Fruit fly (Drosophila melanogaster) Kc167 (cell line): ENCODE results near the gene CG46506.
"Not testable (repeated sequence)": the region's sequence is repeated elsewhere in the genome, so short reads cannot be mapped to it uniquely, and the experiment has no call there.

Experiments
- Myc ChIP-seq: fragments of >200 bp; optimal IDR thresholded peaks from 2 replicates; lab custom pipeline; 2017; ENCODE audit warnings: missing external identifiers
- Sin3A ChIP-seq: fragments of >200 bp; optimal IDR thresholded peaks from 2 replicates; lab custom pipeline; 2018; ENCODE audit warnings: missing external identifiers
- h ChIP-seq: fragments of >200 bp; optimal IDR thresholded peaks from 3 replicates; lab custom pipeline; 2018; ENCODE audit warnings: missing external identifiers
- insv ChIP-seq: fragments of >200 bp; optimal IDR thresholded peaks from 3 replicates; lab custom pipeline; 2018; ENCODE audit warnings: missing external identifiers
- psq ChIP-seq: fragments of >200 bp; optimal IDR thresholded peaks from 2 replicates; lab custom pipeline; 2017; ENCODE audit warnings: missing external identifiers
- ttk ChIP-seq: sonication (Bioruptor generic); optimal IDR thresholded peaks from 2 replicates; lab custom pipeline; 2017; ENCODE audit warnings: missing external identifiers

The CG46506 gene

dm6 chrX:22157587-22157986 lies at the start of gene CG46506:
TSS of gene CG46506 (plus strand) at chrX:22157887.
- TF ChIP-seq psq (lab: Kevin White, UChicago); h; ttk (lab: Kevin White, UChicago): not testable (repeated sequence)

dm6 chrX:22142758-22143157 lies 14.9 kb upstream of the CG46506 start, which contains the start of gene CG40813:
TSS of gene CG40813 (plus strand) at chrX:22143058.
- TF ChIP-seq insv, ttk, Sin3A (lab: Kevin White, UChicago): not testable (repeated sequence)

DNA sequence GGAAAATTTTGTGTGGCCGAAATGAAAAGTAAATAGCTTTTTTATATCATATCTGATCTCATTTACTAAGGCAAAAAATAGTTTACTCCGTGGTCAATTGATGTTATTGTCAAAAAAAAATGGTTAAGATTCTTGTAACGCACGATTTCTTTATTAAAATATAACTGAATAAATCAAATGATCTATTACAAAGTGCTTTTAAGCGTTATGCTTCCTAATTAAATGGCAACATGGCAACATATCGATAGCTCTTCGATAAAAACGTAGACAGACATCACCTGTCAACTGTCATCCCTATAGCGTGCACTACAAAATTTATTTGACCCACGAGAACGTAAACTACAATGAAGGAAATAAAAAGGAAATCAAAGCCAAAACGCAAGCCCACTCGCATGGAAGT lies 10.2 kb upstream of the CG46506 start, which contains the start of gene CG46504:
TSS of gene CG46504 (plus strand) at position 301 of the 400 bp plus-strand sequence.
- TF ChIP-seq h; ttk (lab: Kevin White, UChicago); psq (lab: Kevin White, UChicago): not testable (repeated sequence)

DNA sequence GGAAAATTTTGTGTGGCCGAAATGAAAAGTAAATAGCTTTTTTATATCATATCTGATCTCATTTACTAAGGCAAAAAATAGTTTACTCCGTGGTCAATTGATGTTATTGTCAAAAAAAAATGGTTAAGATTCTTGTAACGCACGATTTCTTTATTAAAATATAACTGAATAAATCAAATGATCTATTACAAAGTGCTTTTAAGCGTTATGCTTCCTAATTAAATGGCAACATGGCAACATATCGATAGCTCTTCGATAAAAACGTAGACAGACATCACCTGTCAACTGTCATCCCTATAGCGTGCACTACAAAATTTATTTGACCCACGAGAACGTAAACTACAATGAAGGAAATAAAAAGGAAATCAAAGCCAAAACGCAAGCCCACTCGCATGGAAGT lies 5.1 kb upstream of the CG46506 start, which contains the start of gene CG46505:
TSS of gene CG46505 (plus strand) at position 301 of the 400 bp plus-strand sequence.
- TF ChIP-seq insv (lab: Kevin White, UChicago); h; Sin3A (lab: Kevin White, UChicago): not testable (repeated sequence)

DNA sequence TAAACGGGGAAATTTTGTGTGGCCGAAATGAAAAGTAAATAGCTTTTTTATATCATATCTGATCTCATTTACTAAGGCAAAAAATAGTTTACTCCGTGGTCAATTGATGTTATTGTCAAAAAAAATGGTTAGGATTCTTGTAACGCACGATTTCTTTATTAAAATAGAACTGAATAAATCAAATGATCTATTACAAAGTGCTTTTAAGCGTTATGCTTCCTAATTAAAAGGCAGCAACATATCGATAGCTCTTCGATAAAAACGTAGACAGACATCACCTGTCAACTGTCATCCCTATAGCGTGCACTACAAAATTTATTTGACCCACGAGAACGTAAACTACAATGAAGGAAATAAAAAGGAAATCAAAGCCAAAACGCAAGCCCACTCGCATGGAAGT lies 4.9 kb downstream of the CG46506 start, which contains the start of gene CG46507:
TSS of gene CG46507 (plus strand) at position 301 of the 400 bp plus-strand sequence.
- not testable (repeated sequence) for TF ChIP-seq ttk (lab: Kevin White, UChicago); psq (lab: Kevin White, UChicago); Myc

DNA sequence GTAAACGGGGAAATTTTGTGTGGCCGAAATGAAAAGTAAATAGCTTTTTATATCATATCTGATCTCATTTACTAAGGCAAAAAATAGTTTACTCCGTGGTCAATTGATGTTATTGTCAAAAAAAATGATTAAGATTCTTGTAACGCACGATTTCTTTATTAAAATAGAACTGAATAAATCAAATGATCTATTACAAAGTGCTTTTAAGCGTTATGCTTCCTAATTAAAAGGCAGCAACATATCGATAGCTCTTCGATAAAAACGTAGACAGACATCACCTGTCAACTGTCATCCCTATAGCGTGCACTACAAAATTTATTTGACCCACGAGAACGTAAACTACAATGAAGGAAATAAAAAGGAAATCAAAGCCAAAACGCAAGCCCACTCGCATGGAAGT lies 9.7 kb downstream of the CG46506 start, which contains the start of gene CG46508:
TSS of gene CG46508 (plus strand) at position 301 of the 400 bp plus-strand sequence.
- TF ChIP-seq h; Sin3A (lab: Kevin White, UChicago); psq (lab: Kevin White, UChicago): not testable (repeated sequence)

dm6 chrX:22172341-22172740 lies 14.7 kb downstream of the CG46506 start, which contains the start of gene CG46509:
TSS of gene CG46509 (plus strand) at chrX:22172641.
- not testable (repeated sequence) for TF ChIP-seq Sin3A (lab: Kevin White, UChicago); Myc; h

DNA sequence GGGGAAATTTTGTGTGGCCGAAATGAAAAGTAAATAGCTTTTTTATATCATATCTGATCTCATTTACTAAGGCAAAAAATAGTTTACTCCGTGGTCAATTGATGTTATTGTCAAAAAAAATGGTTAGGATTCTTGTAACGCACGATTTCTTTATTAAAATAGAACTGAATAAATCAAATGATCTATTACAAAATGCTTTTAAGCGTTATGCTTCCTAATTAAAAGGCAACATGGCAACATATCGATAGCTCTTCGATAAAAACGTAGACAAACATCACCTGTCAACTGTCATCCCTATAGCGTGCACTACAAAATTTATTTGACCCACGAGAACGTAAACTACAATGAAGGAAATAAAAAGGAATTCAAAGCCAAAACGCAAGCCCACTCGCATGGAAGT lies 19.5 kb downstream of the CG46506 start, which contains the start of gene CG46510:
TSS of gene CG46510 (plus strand) at position 301 of the 400 bp plus-strand sequence.
- not testable (repeated sequence) for TF ChIP-seq insv (lab: Kevin White, UChicago); Myc; ttk (lab: Kevin White, UChicago)

- not testable (repeated sequence) for TF ChIP-seq h; insv (lab: Kevin White, UChicago); ttk (lab: Kevin White, UChicago)
Observed at dm6 chrX:22182193-22182592, 24.5 kb downstream of the CG46506 start, which contains the start of gene CG46511. TSS of gene CG46511 (plus strand) at chrX:22182493.

- TF ChIP-seq ttk (lab: Kevin White, UChicago); psq (lab: Kevin White, UChicago); h: not testable (repeated sequence)
Observed at dm6 chrX:22187070-22187469, 29.4 kb downstream of the CG46506 start, which contains the start of gene CG46512. TSS of gene CG46512 (plus strand) at chrX:22187370.

- not testable (repeated sequence) for TF ChIP-seq Myc; psq (lab: Kevin White, UChicago); h
Observed at dm6 chrX:22191973-22192372, 34.3 kb downstream of the CG46506 start, which contains the start of gene CG46513. TSS of gene CG46513 (plus strand) at chrX:22192273.

DNA sequence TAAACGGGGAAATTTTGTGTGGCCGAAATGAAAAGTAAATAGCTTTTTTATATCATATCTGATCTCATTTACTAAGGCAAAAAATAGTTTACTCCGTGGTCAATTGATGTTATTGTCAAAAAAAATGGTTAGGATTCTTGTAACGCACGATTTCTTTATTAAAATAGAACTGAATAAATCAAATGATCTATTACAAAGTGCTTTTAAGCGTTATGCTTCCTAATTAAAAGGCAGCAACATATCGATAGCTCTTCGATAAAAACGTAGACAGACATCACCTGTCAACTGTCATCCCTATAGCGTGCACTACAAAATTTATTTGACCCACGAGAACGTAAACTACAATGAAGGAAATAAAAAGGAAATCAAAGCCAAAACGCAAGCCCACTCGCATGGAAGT lies 39.2 kb downstream of the CG46506 start, which contains the start of gene CG46514:
TSS of gene CG46514 (plus strand) at position 301 of the 400 bp plus-strand sequence.
- TF ChIP-seq h; Myc; psq (lab: Kevin White, UChicago): not testable (repeated sequence)

DNA sequence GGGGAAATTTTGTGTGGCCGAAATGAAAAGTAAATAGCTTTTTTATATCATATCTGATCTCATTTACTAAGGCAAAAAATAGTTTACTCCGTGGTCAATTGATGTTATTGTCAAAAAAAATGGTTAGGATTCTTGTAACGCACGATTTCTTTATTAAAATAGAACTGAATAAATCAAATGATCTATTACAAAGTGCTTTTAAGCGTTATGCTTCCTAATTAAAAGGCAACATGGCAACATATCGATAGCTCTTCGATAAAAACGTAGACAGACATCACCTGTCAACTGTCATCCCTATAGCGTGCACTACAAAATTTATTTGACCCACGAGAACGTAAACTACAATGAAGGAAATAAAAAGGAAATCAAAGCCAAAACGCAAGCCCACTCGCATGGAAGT lies 44.2 kb downstream of the CG46506 start, which contains the start of gene CG46515:
TSS of gene CG46515 (plus strand) at position 301 of the 400 bp plus-strand sequence.
- not testable (repeated sequence) for TF ChIP-seq Myc; insv (lab: Kevin White, UChicago); Sin3A (lab: Kevin White, UChicago)
